Fruit fly (Drosophila melanogaster): ENCODE measurements around the gene CG5151.

The CG5151 gene

DNA sequence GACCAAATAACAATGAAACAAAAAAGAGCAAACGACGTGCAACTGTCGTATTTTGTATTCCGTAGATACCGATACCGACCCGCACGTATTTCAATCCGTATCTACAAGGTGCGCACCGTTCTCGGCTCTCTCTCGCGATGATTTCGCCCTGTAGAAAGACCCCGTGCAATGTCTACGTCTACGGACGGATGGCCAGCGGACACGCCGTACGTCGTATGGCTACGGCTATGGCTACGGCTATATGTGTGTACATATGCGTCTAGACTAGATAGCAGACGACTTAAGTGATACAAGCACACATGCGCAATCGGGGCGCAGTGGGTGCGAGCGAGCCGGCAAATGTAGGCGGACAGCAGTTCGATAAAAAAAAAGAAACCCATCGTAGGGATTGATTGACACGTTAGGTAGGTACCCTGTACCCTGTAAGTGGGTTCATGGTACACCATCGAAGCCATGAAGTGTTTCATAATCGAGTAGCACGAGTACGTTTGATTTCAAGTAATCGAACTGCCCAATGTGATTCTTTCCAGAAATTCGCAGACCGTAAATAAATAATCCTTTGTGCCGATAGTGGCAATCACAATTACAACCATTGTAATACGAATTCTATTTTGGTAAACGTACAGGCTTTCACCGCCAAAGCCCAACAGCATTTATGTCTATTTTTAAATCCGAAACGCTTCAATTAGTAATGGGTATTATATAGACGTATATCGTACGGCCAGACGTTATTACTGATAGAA, 14.9 kb downstream of the CG5151 start (continued):
- TF ChIP-seq CG13775 (GFP tag; optimal IDR thresholded peaks at IDR 0.05) (peak; percentile 46), CG18619 (GFP tag; optimal IDR thresholded peaks at IDR 0.05) (peak; percentile 41), CG4360 (GFP tag; IDR thresholded peaks at IDR 0.05) (no peak), HmgZ (tag; optimal IDR thresholded peaks at IDR 0.05) (no peak), Gug (GFP tag; IDR thresholded peaks at IDR 0.05) (no peak), trem (tag; optimal IDR thresholded peaks at IDR 0.05) (no peak), CG9727 (GFP tag; optimal IDR thresholded peaks at IDR 0.05) (peak; percentile 29), knrl (GFP tag; IDR thresholded peaks at IDR 0.05; ENCODE audit: partially characterized antibody) (no peak), HLH54F (GFP tag; optimal IDR thresholded peaks at IDR 0.05) (peak; percentile 6), B-H2 (GFP tag; optimal IDR thresholded peaks at IDR 0.05) (no peak), gem (tag; optimal IDR thresholded peaks at IDR 0.05) (peak; percentile 57), Trl (optimal IDR thresholded peaks at IDR 0.05) (no peak), Trl (GFP tag; optimal IDR thresholded peaks at IDR 0.05) (peak; percentile 3), zfh1 (GFP tag; IDR thresholded peaks at IDR 0.05) (no peak), Side (GFP tag; optimal IDR thresholded peaks at IDR 0.05) (peak; percentile 23), CG10209 (GFP tag; optimal IDR thresholded peaks at IDR 0.05) (peak; percentile 21), CG32772 (GFP tag; IDR thresholded peaks at IDR 0.05) (no peak), CG2678 (tag; optimal IDR thresholded peaks at IDR 0.05) (peak; percentile 47), Bteb2 (GFP tag; optimal IDR thresholded peaks at IDR 0.05) (peak; percentile 16), Lim3 (GFP tag; IDR thresholded peaks at IDR 0.05) (no peak), CG3163 (GFP tag; optimal IDR thresholded peaks at IDR 0.05) (no peak), exex (tag; optimal IDR thresholded peaks at IDR 0.05) (peak; percentile 54), Camta (GFP tag; optimal IDR thresholded peaks at IDR 0.05) (no peak), CG10147 (GFP tag; optimal IDR thresholded peaks at IDR 0.05) (peak; percentile 43), CG34376 (GFP tag; optimal IDR thresholded peaks at IDR 0.05) (peak; percentile 31), Deaf1 (tag; optimal IDR thresholded peaks at IDR 0.05) (peak; percentile 50), tio (GFP tag; optimal IDR thresholded peaks at IDR 0.05) (peak; percentile 40), CG10543 (GFP tag; optimal IDR thresholded peaks at IDR 0.05) (peak; percentile 39), CG32532 (GFP tag; IDR thresholded peaks at IDR 0.05) (peak; percentile 37), CG6683 (GFP tag; optimal IDR thresholded peaks at IDR 0.05) (no peak), CG31224 (GFP tag; IDR thresholded peaks at IDR 0.05) (peak; percentile 37; the same call in 1 of the 2 replicates), CG1832 (GFP tag; optimal IDR thresholded peaks at IDR 0.05) (peak; percentile 36), CG15514 (GFP tag; optimal IDR thresholded peaks at IDR 0.05) (no peak), pzg (GFP tag; optimal IDR thresholded peaks at IDR 0.05) (no peak), CG3838 (GFP tag; optimal IDR thresholded peaks at IDR 0.05) (no peak), Fer3 (tag; optimal IDR thresholded peaks at IDR 0.05) (peak; percentile 17), MBD-R2 (GFP tag; IDR thresholded peaks at IDR 0.05) (0 out of 2 replicates have a peak, but pooled peaks have one; percentile 8), CG17912 (GFP tag; optimal IDR thresholded peaks at IDR 0.05) (no peak), Tbp (GFP tag; optimal IDR thresholded peaks at IDR 0.05) (no peak), Atf6 (GFP tag; IDR thresholded peaks at IDR 0.05) (no peak), chif (GFP tag; optimal IDR thresholded peaks at IDR 0.05) (peak; percentile 20 to 29), grau (tag; optimal IDR thresholded peaks at IDR 0.05) (peak; percentile 54), mam (GFP tag; optimal IDR thresholded peaks at IDR 0.05) (peak; percentile 22), lilli (GFP tag; optimal IDR thresholded peaks at IDR 0.05) (peak; percentile 33), Hsf (GFP tag; optimal IDR thresholded peaks at IDR 0.05) (peak; percentile 31), dm (GFP tag; optimal IDR thresholded peaks at IDR 0.05) (no peak), Elba2 (GFP tag; optimal IDR thresholded peaks at IDR 0.05) (no peak), H2.0 (GFP tag; IDR thresholded peaks at IDR 0.05) (no peak), CG2116 (GFP tag; optimal IDR thresholded peaks at IDR 0.05) (no peak), CG16863 (GFP tag; optimal IDR thresholded peaks at IDR 0.05) (peak; percentile 24)
